Worm (Caenorhabditis elegans) whole organism, early embryonic: ENCODE results near the gene D1044.1.

ENCODE experiments used
- B0310.2 ChIP-seq: sonication (generic microtip); optimal IDR thresholded peaks from 2 replicates; lab custom pipeline; 2016; ENCODE audit warnings: mild to moderate bottlenecking, missing genetic modification characterization, missing compliant biosample characterization
- F13C5.2 ChIP-seq: sonication (generic microtip); optimal IDR thresholded peaks from 2 replicates; lab custom pipeline; 2017; ENCODE audit warnings: mild to moderate bottlenecking, missing genetic modification characterization, inconsistent platforms, missing compliant biosample characterization
- aly-1 ChIP-seq: sonication (generic microtip); optimal IDR thresholded peaks from 2 replicates; lab custom pipeline; 2016; ENCODE audit warnings: missing genetic modification characterization, missing compliant biosample characterization
- ama-1 ChIP-seq: fragments of 150-350 bp; optimal IDR thresholded peaks from 2 replicates; lab custom pipeline; 2014
- ceh-13 ChIP-seq: fragments of 200-800 bp; sonication (Bioruptor generic); optimal IDR thresholded peaks from 2 replicates; lab custom pipeline; 2018; ENCODE audit warnings: mild to moderate bottlenecking, missing genetic modification characterization, missing compliant biosample characterization
- ceh-36 ChIP-seq: sonication (generic microtip); optimal IDR thresholded peaks from 2 replicates; lab custom pipeline; 2016; ENCODE audit warnings: missing genetic modification characterization, inconsistent platforms, missing compliant biosample characterization
- ets-7 ChIP-seq: sonication (generic microtip); optimal IDR thresholded peaks from 2 replicates; lab custom pipeline; 2016; ENCODE audit warnings: missing genotype, missing genetic modification characterization, missing compliant biosample characterization
- flt-1 ChIP-seq: fragments of 200-800 bp; sonication (Bioruptor generic); IDR thresholded peaks from 2 replicates; pipeline ENCODE4 v1.3.6; 2022; ENCODE audit warnings: missing genetic modification characterization, missing compliant biosample characterization
- hmbx-1 ChIP-seq: sonication (generic microtip); optimal IDR thresholded peaks from 2 replicates; lab custom pipeline; 2016; ENCODE audit warnings: mild to moderate bottlenecking, missing genetic modification characterization, missing compliant biosample characterization
- hmg-4 ChIP-seq: fragments of 200-800 bp; sonication (Bioruptor generic); optimal IDR thresholded peaks from 2 replicates; lab custom pipeline; 2018; ENCODE audit warnings: mild to moderate bottlenecking, missing genetic modification characterization, missing compliant biosample characterization
- hnd-1 ChIP-seq: sonication (generic microtip); optimal IDR thresholded peaks from 2 replicates; lab custom pipeline; 2016; ENCODE audit warnings: missing genetic modification characterization, missing compliant biosample characterization
- pes-1 ChIP-seq: fragments of 200-800 bp; sonication (Bioruptor generic); IDR thresholded peaks from 2 replicates; pipeline ENCODE4 v1.3.6; 2022; ENCODE audit warnings: missing genetic modification reagents, missing genetic modification characterization, missing compliant biosample characterization
- scrt-1 ChIP-seq: fragments of 200-800 bp; sonication (Bioruptor generic); IDR thresholded peaks from 2 replicates; pipeline ENCODE4 v1.3.6; 2022; ENCODE audit warnings: missing genetic modification characterization, missing compliant biosample characterization
- sea-1 ChIP-seq: fragments of 200-800 bp; sonication (Bioruptor generic); conservative IDR thresholded peaks from 2 replicates; pipeline ENCODE4 v1.3.6; 2022; ENCODE audit warnings: missing genetic modification characterization, missing compliant biosample characterization
- tbx-11 ChIP-seq: fragments of 200-800 bp; sonication (Bioruptor generic); IDR thresholded peaks from 2 replicates; pipeline ENCODE4 v1.3.6; 2022; ENCODE audit warnings: missing genetic modification characterization, missing compliant biosample characterization
- tbx-37 ChIP-seq: fragments of 200-800 bp; sonication (Bioruptor generic); conservative IDR thresholded peaks from 2 replicates; pipeline ENCODE4 v1.3.6; 2022; ENCODE audit warnings: missing genetic modification reagents, missing genetic modification characterization, missing compliant biosample characterization
- tra-4 ChIP-seq: sonication (generic microtip); optimal IDR thresholded peaks from 2 replicates; lab custom pipeline; 2017; ENCODE audit warnings: missing genetic modification characterization, missing compliant biosample characterization

D1044.1 gene

ce11 chrIII:5581049-5581448 is 37.0 kb downstream of the D1044.1 start, which contains the start of gene F56D2.5:
Gene F56D2.5 (minus strand): TSS chrIII:5581419.
- TF ChIP-seq scrt-1 (GFP tag; lab: Robert Waterston, UW) (no peak), aly-1 (tag; lab: Kevin White, UChicago) (no peak), hmg-4 (no peak), ceh-36 (tag; lab: Kevin White, UChicago) (no peak), B0310.2 (no peak), hnd-1 (tag; lab: Kevin White, UChicago) (no peak)

- no peak for TF ChIP-seq aly-1 (tag; lab: Kevin White, UChicago)
- no peak for TF ChIP-seq flt-1 (GFP tag; lab: Robert Waterston, UW)
- no peak for TF ChIP-seq sea-1 (GFP tag; lab: Robert Waterston, UW)
- no peak for TF ChIP-seq tra-4 (tag; lab: Kevin White, UChicago)
- no peak for TF ChIP-seq F13C5.2 (tag; lab: Kevin White, UChicago)
Measured at ce11 chrIII:5582766-5583165, 38.7 kb downstream of the D1044.1 start, which contains the start of the genes F56D2.8 and uev-2. Gene F56D2.8 (minus strand): TSS chrIII:5582866. Gene uev-2 (plus strand): TSS chrIII:5583125.

- TF ChIP-seq scrt-1 (GFP tag; lab: Robert Waterston, UW): no peak
- no peak for TF ChIP-seq ets-7 (tag; lab: Kevin White, UChicago)
- no peak for TF ChIP-seq tra-4 (tag; lab: Kevin White, UChicago)
- TF ChIP-seq F13C5.2 (tag; lab: Kevin White, UChicago): no peak
- no peak for TF ChIP-seq B0310.2
- no peak for TF ChIP-seq ceh-13 (GFP tag; lab: Kevin White, UChicago)
- TF ChIP-seq sea-1 (GFP tag; lab: Robert Waterston, UW): no peak
- no peak for TF ChIP-seq hnd-1 (tag; lab: Kevin White, UChicago)
- TF ChIP-seq tbx-11 (GFP tag; lab: Robert Waterston, UW): no peak
- no peak for TF ChIP-seq pes-1 (GFP tag; lab: Robert Waterston, UW)
- no peak for TF ChIP-seq ceh-36 (tag; lab: Kevin White, UChicago)
- no peak for TF ChIP-seq ama-1 (lab: Kevin White, UChicago)
- no peak for TF ChIP-seq flt-1 (GFP tag; lab: Robert Waterston, UW)
- no peak for TF ChIP-seq tbx-37 (GFP tag; lab: Robert Waterston, UW)
- TF ChIP-seq hmg-4: no peak
- no peak for TF ChIP-seq hmbx-1 (tag; lab: Kevin White, UChicago)
- TF ChIP-seq aly-1 (tag; lab: Kevin White, UChicago): no peak
Measured at ce11 chrIII:5584647-5585046, 40.6 kb downstream of the D1044.1 start, which contains the start of gene F56D2.3. Gene F56D2.3 (plus strand): TSS chrIII:5584947.

ce11 chrIII:5585711-5586110 is 41.6 kb downstream of the D1044.1 start:
- TF ChIP-seq flt-1 (GFP tag; lab: Robert Waterston, UW): no peak

ce11 chrIII:5586925-5587324 is 42.8 kb downstream of the D1044.1 start, which contains the start of gene F56D2.2:
Gene F56D2.2 (plus strand): TSS chrIII:5587263.
- TF ChIP-seq F13C5.2 (tag; lab: Kevin White, UChicago) (no peak), sea-1 (GFP tag; lab: Robert Waterston, UW) (no peak), pes-1 (GFP tag; lab: Robert Waterston, UW) (no peak), ets-7 (tag; lab: Kevin White, UChicago) (no peak), ceh-13 (GFP tag; lab: Kevin White, UChicago) (no peak), tbx-37 (GFP tag; lab: Robert Waterston, UW) (no peak), aly-1 (tag; lab: Kevin White, UChicago) (no peak), flt-1 (GFP tag; lab: Robert Waterston, UW) (no peak), hnd-1 (tag; lab: Kevin White, UChicago) (no peak), scrt-1 (GFP tag; lab: Robert Waterston, UW) (no peak), hmg-4 (no peak), hmbx-1 (tag; lab: Kevin White, UChicago) (no peak), tbx-11 (GFP tag; lab: Robert Waterston, UW) (no peak), tra-4 (tag; lab: Kevin White, UChicago) (no peak), ama-1 (lab: Kevin White, UChicago) (no peak), ceh-36 (tag; lab: Kevin White, UChicago) (no peak)

- TF ChIP-seq flt-1 (GFP tag; lab: Robert Waterston, UW) (no peak), ceh-13 (GFP tag; lab: Kevin White, UChicago) (no peak), hnd-1 (tag; lab: Kevin White, UChicago) (no peak), sea-1 (GFP tag; lab: Robert Waterston, UW) (no peak), hmg-4 (no peak), ceh-36 (tag; lab: Kevin White, UChicago) (no peak), ama-1 (lab: Kevin White, UChicago) (no peak), pes-1 (GFP tag; lab: Robert Waterston, UW) (no peak), F13C5.2 (tag; lab: Kevin White, UChicago) (no peak), tra-4 (tag; lab: Kevin White, UChicago) (no peak), B0310.2 (no peak), aly-1 (tag; lab: Kevin White, UChicago) (no peak), tbx-37 (GFP tag; lab: Robert Waterston, UW) (no peak), scrt-1 (GFP tag; lab: Robert Waterston, UW) (no peak), tbx-11 (GFP tag; lab: Robert Waterston, UW) (no peak), ets-7 (tag; lab: Kevin White, UChicago) (no peak)
Measured at ce11 chrIII:5588746-5589145, 44.7 kb downstream of the D1044.1 start.

- TF ChIP-seq ama-1 (lab: Kevin White, UChicago): no peak
- no peak for TF ChIP-seq ets-7 (tag; lab: Kevin White, UChicago)
- TF ChIP-seq hnd-1 (tag; lab: Kevin White, UChicago): no peak
- no peak for TF ChIP-seq sea-1 (GFP tag; lab: Robert Waterston, UW)
- no peak for TF ChIP-seq hmbx-1 (tag; lab: Kevin White, UChicago)
- no peak for TF ChIP-seq B0310.2
Measured at ce11 chrIII:5591668-5592149, 47.6 kb downstream of the D1044.1 start, which contains the start of the genes ddx-15 and ucr-1. Gene ddx-15 (minus strand): TSS chrIII:5591718. Gene ucr-1 (plus strand): TSS chrIII:5592135.
